Worm (Caenorhabditis elegans) whole organism, L4/young adult: ENCODE measurements around the gene F41H10.4.

ENCODE experiments used
- dao-5 ChIP-seq: sonication (generic microtip); optimal IDR thresholded peaks from 2 replicates; lab custom pipeline; 2016; ENCODE audit warnings: missing genotype, missing genetic modification characterization, moderate library complexity, missing compliant biosample characterization
- him-1 ChIP-seq: sonication (generic microtip); optimal IDR thresholded peaks from 2 replicates; lab custom pipeline; 2016; ENCODE audit warnings: missing genotype, missing genetic modification reagents, missing genetic modification characterization, missing compliant biosample characterization

DNA sequence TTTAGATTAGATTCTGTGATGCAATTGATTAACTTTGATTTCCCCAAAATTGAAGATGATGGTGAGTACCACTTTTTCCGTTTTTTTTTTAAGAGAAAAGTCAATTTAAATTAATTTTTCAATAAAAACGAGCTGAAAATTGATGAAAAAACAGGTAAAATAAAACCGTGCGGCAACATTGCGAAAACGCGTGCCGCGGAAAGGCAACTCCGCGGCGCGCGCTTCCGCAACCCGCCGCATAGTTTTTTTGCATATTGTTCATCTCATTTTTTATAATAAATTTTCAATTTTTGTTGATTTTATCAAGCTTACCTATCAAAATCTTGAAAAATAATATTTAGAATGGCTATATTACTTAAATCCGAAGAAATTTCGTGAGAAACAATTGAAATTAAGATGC lies 6.6 kb downstream of the F41H10.4 start:
- no peak for TF ChIP-seq dao-5 (tag; lab: Kevin White, UChicago)
- no peak for TF ChIP-seq him-1 (tag; lab: Kevin White, UChicago)
